Worm (Caenorhabditis elegans) whole organism, early embryonic: ENCODE data around the gene mes-4.

Experiments used
- B0310.2 ChIP-seq: sonication (generic microtip); optimal IDR thresholded peaks from 2 replicates; lab custom pipeline; 2016; ENCODE audit warnings: mild to moderate bottlenecking, missing genetic modification characterization, missing compliant biosample characterization
- F13C5.2 ChIP-seq: sonication (generic microtip); optimal IDR thresholded peaks from 2 replicates; lab custom pipeline; 2017; ENCODE audit warnings: mild to moderate bottlenecking, missing genetic modification characterization, inconsistent platforms, missing compliant biosample characterization
- aly-1 ChIP-seq: sonication (generic microtip); optimal IDR thresholded peaks from 2 replicates; lab custom pipeline; 2016; ENCODE audit warnings: missing genetic modification characterization, missing compliant biosample characterization
- ama-1 ChIP-seq: fragments of 150-350 bp; optimal IDR thresholded peaks from 2 replicates; lab custom pipeline; 2014
- ceh-13 ChIP-seq: fragments of 200-800 bp; sonication (Bioruptor generic); optimal IDR thresholded peaks from 2 replicates; lab custom pipeline; 2018; ENCODE audit warnings: mild to moderate bottlenecking, missing genetic modification characterization, missing compliant biosample characterization
- ceh-36 ChIP-seq: sonication (generic microtip); optimal IDR thresholded peaks from 2 replicates; lab custom pipeline; 2016; ENCODE audit warnings: missing genetic modification characterization, inconsistent platforms, missing compliant biosample characterization
- ets-7 ChIP-seq: sonication (generic microtip); optimal IDR thresholded peaks from 2 replicates; lab custom pipeline; 2016; ENCODE audit warnings: missing genotype, missing genetic modification characterization, missing compliant biosample characterization
- flt-1 ChIP-seq: fragments of 200-800 bp; sonication (Bioruptor generic); IDR thresholded peaks from 2 replicates; pipeline ENCODE4 v1.3.6; 2022; ENCODE audit warnings: missing genetic modification characterization, missing compliant biosample characterization
- hmbx-1 ChIP-seq: sonication (generic microtip); optimal IDR thresholded peaks from 2 replicates; lab custom pipeline; 2016; ENCODE audit warnings: mild to moderate bottlenecking, missing genetic modification characterization, missing compliant biosample characterization
- hmg-4 ChIP-seq: fragments of 200-800 bp; sonication (Bioruptor generic); optimal IDR thresholded peaks from 2 replicates; lab custom pipeline; 2018; ENCODE audit warnings: mild to moderate bottlenecking, missing genetic modification characterization, missing compliant biosample characterization
- hnd-1 ChIP-seq: sonication (generic microtip); optimal IDR thresholded peaks from 2 replicates; lab custom pipeline; 2016; ENCODE audit warnings: missing genetic modification characterization, missing compliant biosample characterization
- pes-1 ChIP-seq: fragments of 200-800 bp; sonication (Bioruptor generic); IDR thresholded peaks from 2 replicates; pipeline ENCODE4 v1.3.6; 2022; ENCODE audit warnings: missing genetic modification reagents, missing genetic modification characterization, missing compliant biosample characterization
- scrt-1 ChIP-seq: fragments of 200-800 bp; sonication (Bioruptor generic); IDR thresholded peaks from 2 replicates; pipeline ENCODE4 v1.3.6; 2022; ENCODE audit warnings: missing genetic modification characterization, missing compliant biosample characterization
- sea-1 ChIP-seq: fragments of 200-800 bp; sonication (Bioruptor generic); conservative IDR thresholded peaks from 2 replicates; pipeline ENCODE4 v1.3.6; 2022; ENCODE audit warnings: missing genetic modification characterization, missing compliant biosample characterization
- tbx-11 ChIP-seq: fragments of 200-800 bp; sonication (Bioruptor generic); IDR thresholded peaks from 2 replicates; pipeline ENCODE4 v1.3.6; 2022; ENCODE audit warnings: missing genetic modification characterization, missing compliant biosample characterization
- tbx-37 ChIP-seq: fragments of 200-800 bp; sonication (Bioruptor generic); conservative IDR thresholded peaks from 2 replicates; pipeline ENCODE4 v1.3.6; 2022; ENCODE audit warnings: missing genetic modification reagents, missing genetic modification characterization, missing compliant biosample characterization
- tra-4 ChIP-seq: sonication (generic microtip); optimal IDR thresholded peaks from 2 replicates; lab custom pipeline; 2017; ENCODE audit warnings: missing genetic modification characterization, missing compliant biosample characterization

Gene mes-4

ce11 chrV:13464123-13464522 lies 26.8 kb upstream of the mes-4 start:
- no peak for TF ChIP-seq scrt-1 (GFP tag; lab: Robert Waterston, UW)
- TF ChIP-seq tbx-37 (GFP tag; lab: Robert Waterston, UW) = no peak
- TF ChIP-seq B0310.2 (tag; lab: Kevin White, UChicago) = no peak

DNA sequence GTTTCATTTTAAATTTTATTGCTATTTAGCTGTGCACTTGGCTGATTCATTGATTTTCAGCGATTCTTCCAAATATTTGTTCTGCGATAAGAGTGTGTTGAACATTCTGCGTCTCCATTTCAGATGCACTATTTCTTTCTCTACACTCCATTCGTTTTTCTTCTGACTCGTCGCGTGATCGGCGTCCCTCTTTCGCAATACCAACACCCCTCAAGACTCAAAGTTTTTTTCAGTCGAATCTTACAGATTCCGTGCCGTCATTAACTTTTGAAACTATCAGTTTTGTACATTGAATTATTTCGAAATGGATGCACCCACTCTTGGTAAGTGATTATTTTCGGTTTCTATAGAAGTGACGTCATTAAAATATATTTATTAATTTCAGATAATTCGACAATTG lies 25.6 kb upstream of the mes-4 start, which contains the start of gene frm-10:
Gene frm-10 (plus strand): TSS at position 234 of the 400 bp plus-strand sequence.
- no peak for TF ChIP-seq aly-1 (tag; lab: Kevin White, UChicago)
- TF ChIP-seq tbx-37 (GFP tag; lab: Robert Waterston, UW) = no peak
- no peak for TF ChIP-seq scrt-1 (GFP tag; lab: Robert Waterston, UW)
- no peak for TF ChIP-seq pes-1
- TF ChIP-seq sea-1 = no peak
- no peak for TF ChIP-seq ceh-36 (tag; lab: Kevin White, UChicago)
- no peak for TF ChIP-seq flt-1 (GFP tag; lab: Robert Waterston, UW)
- TF ChIP-seq hmbx-1 (tag; lab: Kevin White, UChicago) = no peak
- no peak for TF ChIP-seq F13C5.2 (tag; lab: Kevin White, UChicago)
- no peak for TF ChIP-seq hnd-1 (tag; lab: Kevin White, UChicago)

- TF ChIP-seq tbx-11 (GFP tag; lab: Robert Waterston, UW) = no peak
- peak; percentile 30 for TF ChIP-seq F13C5.2 (tag; lab: Kevin White, UChicago)
- TF ChIP-seq B0310.2 (tag; lab: Kevin White, UChicago) = no peak
- no peak for TF ChIP-seq ama-1
- no peak for TF ChIP-seq flt-1 (GFP tag; lab: Robert Waterston, UW)
Measured at ce11 chrV:13459323-13459722, 22.0 kb upstream of the mes-4 start, which contains the start of gene bath-39. TSS of gene bath-39 (plus strand) at chrV:13459459.

DNA sequence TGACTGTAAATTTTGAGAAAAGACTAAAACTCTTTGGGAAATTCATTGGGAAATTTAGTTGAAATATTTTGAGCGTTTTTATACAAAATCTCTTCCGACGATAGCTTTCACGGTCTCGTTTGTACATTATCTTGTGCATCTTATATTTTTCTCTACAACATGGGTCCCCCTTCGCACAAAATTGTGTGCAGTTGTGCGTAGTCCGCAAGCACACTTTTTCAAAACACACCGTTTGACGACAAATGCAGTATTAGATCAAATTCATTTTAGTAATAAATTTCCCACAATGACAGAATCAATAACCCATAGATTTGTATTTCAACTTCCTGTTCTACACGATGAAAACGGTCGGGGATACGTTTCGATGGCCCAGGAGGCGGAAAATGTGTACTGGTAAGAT lies 20.5 kb upstream of the mes-4 start, which contains the start of gene F25H9.2:
Gene F25H9.2 (plus strand): TSS at position 226 of the 400 bp plus-strand sequence.
- TF ChIP-seq aly-1 (tag; lab: Kevin White, UChicago) = no peak
- no peak for TF ChIP-seq hmbx-1 (tag; lab: Kevin White, UChicago)
- no peak for TF ChIP-seq hnd-1 (tag; lab: Kevin White, UChicago)
- TF ChIP-seq ets-7 = no peak
- TF ChIP-seq B0310.2 (tag; lab: Kevin White, UChicago) = no peak
- TF ChIP-seq ama-1 = no peak

DNA sequence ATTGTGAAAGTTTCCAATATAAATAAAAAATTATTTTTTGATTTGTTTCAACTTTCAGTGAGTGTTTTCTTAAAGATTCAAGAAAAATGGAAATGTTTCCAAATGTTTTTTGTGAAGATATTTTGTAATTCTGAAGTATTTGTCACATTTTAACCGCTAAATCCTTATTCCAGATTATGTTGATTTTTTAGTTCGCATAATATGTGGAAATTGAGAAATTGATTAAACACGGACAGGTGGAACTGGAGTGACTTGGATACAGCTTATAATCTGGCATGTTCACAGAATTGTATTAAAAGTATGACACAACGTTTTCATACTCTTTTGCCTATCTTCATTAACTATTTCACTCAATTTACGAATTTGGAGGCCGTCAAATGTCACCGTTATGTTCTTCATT lies 18.1 kb upstream of the mes-4 start, which contains the start of gene lurp-3:
Gene lurp-3 (plus strand): TSS at position 301 of the 400 bp plus-strand sequence.
- no peak for TF ChIP-seq ceh-13 (GFP tag; lab: Kevin White, UChicago)
- no peak for TF ChIP-seq hmg-4 (GFP tag; lab: Kevin White, UChicago)
- no peak for TF ChIP-seq ceh-36 (tag; lab: Kevin White, UChicago)
- TF ChIP-seq hnd-1 (tag; lab: Kevin White, UChicago) = no peak
- no peak for TF ChIP-seq aly-1 (tag; lab: Kevin White, UChicago)
- TF ChIP-seq sea-1 = no peak
- TF ChIP-seq tbx-37 (GFP tag; lab: Robert Waterston, UW) = no peak
- no peak for TF ChIP-seq pes-1
- no peak for TF ChIP-seq B0310.2 (tag; lab: Kevin White, UChicago)
- TF ChIP-seq scrt-1 (GFP tag; lab: Robert Waterston, UW) = no peak
- no peak for TF ChIP-seq ets-7
- TF ChIP-seq F13C5.2 (tag; lab: Kevin White, UChicago) = no peak
- TF ChIP-seq tbx-11 (GFP tag; lab: Robert Waterston, UW) = no peak
- no peak for TF ChIP-seq ama-1
- TF ChIP-seq flt-1 (GFP tag; lab: Robert Waterston, UW) = no peak
- no peak for TF ChIP-seq hmbx-1 (tag; lab: Kevin White, UChicago)
- TF ChIP-seq tra-4 (tag; lab: Kevin White, UChicago) = no peak

DNA sequence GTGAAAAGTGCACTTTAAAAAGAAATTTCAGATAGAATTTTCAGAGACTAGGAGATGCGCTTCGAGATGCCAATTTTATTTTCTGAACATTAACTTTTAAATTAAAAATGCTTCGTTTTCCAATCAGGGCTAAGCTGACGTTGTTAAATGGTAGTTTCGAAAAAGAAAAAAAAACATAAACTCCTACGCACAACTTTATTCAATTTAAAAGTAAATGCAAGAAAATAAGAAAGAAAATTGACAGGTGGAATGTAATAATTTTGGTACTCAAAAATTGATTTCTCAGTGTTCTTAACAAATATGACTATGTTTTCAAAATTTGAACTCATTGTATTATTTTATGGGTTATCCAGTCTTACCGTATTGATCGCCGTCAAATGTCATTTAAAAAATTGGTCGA lies 16.0 kb upstream of the mes-4 start, which contains the start of gene lurp-2:
Gene lurp-2 (plus strand): TSS at position 301 of the 400 bp plus-strand sequence.
- TF ChIP-seq pes-1 (no peak), hmg-4 (GFP tag; lab: Kevin White, UChicago) (no peak), B0310.2 (tag; lab: Kevin White, UChicago) (no peak), ets-7 (no peak), flt-1 (GFP tag; lab: Robert Waterston, UW) (no peak), ceh-13 (GFP tag; lab: Kevin White, UChicago) (no peak), ama-1 (no peak), tbx-11 (GFP tag; lab: Robert Waterston, UW) (no peak), F13C5.2 (tag; lab: Kevin White, UChicago) (no peak), hnd-1 (tag; lab: Kevin White, UChicago) (no peak), tra-4 (tag; lab: Kevin White, UChicago) (no peak), scrt-1 (GFP tag; lab: Robert Waterston, UW) (no peak), sea-1 (no peak), hmbx-1 (tag; lab: Kevin White, UChicago) (no peak), aly-1 (tag; lab: Kevin White, UChicago) (no peak), tbx-37 (GFP tag; lab: Robert Waterston, UW) (no peak), ceh-36 (tag; lab: Kevin White, UChicago) (no peak)

- TF ChIP-seq B0310.2 (tag; lab: Kevin White, UChicago) = no peak
- no peak for TF ChIP-seq hmg-4 (GFP tag; lab: Kevin White, UChicago)
- TF ChIP-seq hmbx-1 (tag; lab: Kevin White, UChicago) = no peak
- no peak for TF ChIP-seq ama-1
- no peak for TF ChIP-seq sea-1
- no peak for TF ChIP-seq tra-4 (tag; lab: Kevin White, UChicago)
- no peak for TF ChIP-seq ets-7
- no peak for TF ChIP-seq ceh-13 (GFP tag; lab: Kevin White, UChicago)
- TF ChIP-seq ceh-36 (tag; lab: Kevin White, UChicago) = no peak
- no peak for TF ChIP-seq aly-1 (tag; lab: Kevin White, UChicago)
- TF ChIP-seq F13C5.2 (tag; lab: Kevin White, UChicago) = no peak
Measured at ce11 chrV:13445229-13445949, 8.0 kb upstream of the mes-4 start, which contains the start of gene Y2H9A.4. TSS of gene Y2H9A.4 (plus strand) at chrV:13445899.
